Worm (Caenorhabditis elegans): ENCODE data around the gene vha-5.
A peak's percentile ranks its signal among the peaks of the same experiment; 100 is the strongest.

The vha-5 gene

ce11 chrIV:8275232-8275631 is 28.5 kb upstream of the vha-5 start, which contains the start of gene K07H8.11:
TSS of gene K07H8.11 (minus strand) at chrIV:8275332.
- no peak for TF ChIP-seq F22D6.2 (tag; optimal IDR thresholded peaks at IDR 0.05)
- no peak for TF ChIP-seq lir-1 (GFP tag; conservative IDR thresholded peaks at IDR 0.05)
- no peak for TF ChIP-seq F39B2.1 (GFP tag; IDR thresholded peaks at IDR 0.05)
- no peak for TF ChIP-seq T26A5.8 (tag; optimal IDR thresholded peaks at IDR 0.05)
- TF ChIP-seq mel-28 (tag; optimal IDR thresholded peaks at IDR 0.05; ENCODE audit: borderline replicate concordance), result no peak
- no peak for TF ChIP-seq zim-3 (tag; optimal IDR thresholded peaks at IDR 0.05)
- TF ChIP-seq F10E7.11 (tag; optimal IDR thresholded peaks at IDR 0.05), result no peak
- no peak for TF ChIP-seq B0336.3 (GFP tag; IDR thresholded peaks at IDR 0.05)
- no peak for TF ChIP-seq snpc-1.1 (tag; optimal IDR thresholded peaks at IDR 0.05; ENCODE audit: insufficient read depth)
- no peak for TF ChIP-seq F57A8.1 (GFP tag; optimal IDR thresholded peaks at IDR 0.05)
- no peak for TF ChIP-seq lsy-27 (tag; optimal IDR thresholded peaks at IDR 0.05; ENCODE audit: borderline replicate concordance, insufficient read depth)
- TF ChIP-seq ztf-18 (tag; optimal IDR thresholded peaks at IDR 0.05), result no peak

ce11 chrIV:8276609-8277008 is 27.2 kb upstream of the vha-5 start, which contains the start of gene K07H8.12:
TSS of gene K07H8.12 (minus strand) at chrIV:8276709.
- TF ChIP-seq egl-18 (GFP tag; IDR thresholded peaks at IDR 0.05) (no peak), hlh-12 (tag; optimal IDR thresholded peaks at IDR 0.05) (no peak), chd-7 (tag; optimal IDR thresholded peaks at IDR 0.05) (no peak), tlf-1 (GFP tag; optimal IDR thresholded peaks at IDR 0.05) (no peak), lin-26 (GFP tag; IDR thresholded peaks at IDR 0.05) (no peak), ceh-58 (GFP tag; IDR thresholded peaks at IDR 0.05) (no peak), hrde-1 (tag; optimal IDR thresholded peaks at IDR 0.05; ENCODE audit: borderline replicate concordance) (no peak), F57C9.4 (tag; optimal IDR thresholded peaks at IDR 0.05) (no peak), mcd-1 (GFP tag; IDR thresholded peaks at IDR 0.05) (no peak)

- TF ChIP-seq madf-3 (GFP tag; IDR thresholded peaks at IDR 0.05) (no peak), mxl-1 (tag; optimal IDR thresholded peaks at IDR 0.05) (no peak), athp-1 (tag; optimal IDR thresholded peaks at IDR 0.05) (no peak), tbp1 (GFP tag; optimal IDR thresholded peaks at IDR 0.05) (no peak), F39B2.1 (GFP tag; IDR thresholded peaks at IDR 0.05) (no peak)
Measured at ce11 chrIV:8283214-8283613, 20.6 kb upstream of the vha-5 start.

- peak in 1 of 2 experiments; percentile 26 for TF ChIP-seq rec-8 (tag; optimal IDR thresholded peaks at IDR 0.05)
- no peak for TF ChIP-seq hlh-26 (GFP tag; conservative IDR thresholded peaks at IDR 0.05)
- no peak for TF ChIP-seq die-1 (tag; optimal IDR thresholded peaks at IDR 0.05)
- no peak for TF ChIP-seq attf-5 (GFP tag; optimal IDR thresholded peaks at IDR 0.05)
- TF ChIP-seq pbrm-1 (GFP tag; IDR thresholded peaks at IDR 0.05), result no peak; the same call in 1 of the 2 replicates
- no peak for TF ChIP-seq dpl-1 (GFP tag; optimal IDR thresholded peaks at IDR 0.05)
- TF ChIP-seq chd-7 (tag; optimal IDR thresholded peaks at IDR 0.05), result no peak
- no peak for TF ChIP-seq ztf-25 (GFP tag; IDR thresholded peaks at IDR 0.05)
- TF ChIP-seq fkh-3 (tag; optimal IDR thresholded peaks at IDR 0.05), result peak; percentile 6
- no peak for TF ChIP-seq pha-4 (tag; optimal IDR thresholded peaks at IDR 0.05)
- TF ChIP-seq dpff-1 (tag; optimal IDR thresholded peaks at IDR 0.05), result no peak
- no peak for TF ChIP-seq ZK185.1 (tag; optimal IDR thresholded peaks at IDR 0.05; ENCODE audit: poor library complexity, severe bottlenecking)
- 0 out of 2 replicates have a peak, but pooled peaks have one; percentile 8 for TF ChIP-seq Y79H2A.3 (GFP tag; conservative IDR thresholded peaks at IDR 0.05)
- no peak for TF ChIP-seq B0035.1 (tag; optimal IDR thresholded peaks at IDR 0.05)
- TF ChIP-seq D2030.7 (GFP tag; IDR thresholded peaks at IDR 0.05), result no peak
- TF ChIP-seq lag-1 (GFP tag; IDR thresholded peaks at IDR 0.05), result no peak
- TF ChIP-seq snpc-4 (GFP tag; optimal IDR thresholded peaks at IDR 0.05), result no peak
- TF ChIP-seq snpc-4 (tag; optimal IDR thresholded peaks at IDR 0.05), result peak in 2 of 4 experiments; percentile 27 to 29
- no peak for TF ChIP-seq lin-35 (GFP tag; optimal IDR thresholded peaks at IDR 0.05)
- 0 out of 2 replicates have a peak, but pooled peaks have one; percentile 16 for TF ChIP-seq attf-6 (GFP tag; IDR thresholded peaks at IDR 0.05)
- no peak for TF ChIP-seq F52B5.7 (tag; optimal IDR thresholded peaks at IDR 0.05)
- TF ChIP-seq F10E7.11 (tag; optimal IDR thresholded peaks at IDR 0.05), result no peak
Measured at ce11 chrIV:8286352-8286751, 17.4 kb upstream of the vha-5 start, which contains the start of gene K07H8.9. TSS of gene K07H8.9 (minus strand) at chrIV:8286476.

Measured in whole organism, young adult.